Worm (Caenorhabditis elegans) whole organism, L4/young adult: ENCODE results near the gene clec-57.

Source experiments
- W03F9.2 ChIP-seq: fragments of 150-350 bp; optimal IDR thresholded peaks from 2 replicates; lab custom pipeline; 2014; ENCODE audit warnings: missing biosample characterization, missing genetic modification characterization
- dao-5 ChIP-seq: sonication (generic microtip); optimal IDR thresholded peaks from 2 replicates; lab custom pipeline; 2016; ENCODE audit warnings: missing genotype, missing genetic modification characterization, moderate library complexity, missing compliant biosample characterization
- him-1 ChIP-seq: sonication (generic microtip); optimal IDR thresholded peaks from 2 replicates; lab custom pipeline; 2016; ENCODE audit warnings: missing genotype, missing genetic modification reagents, missing genetic modification characterization, missing compliant biosample characterization

- TF ChIP-seq dao-5 (tag; lab: Kevin White, UChicago) (no peak), him-1 (tag; lab: Kevin White, UChicago) (no peak), W03F9.2 (no peak)
Observed at ce11 chrV:14449397-14449796, 19.6 kb upstream of the clec-57 start, which contains the start of gene F23B12.7.
